Worm (Caenorhabditis elegans) whole organism, late embryonic: ENCODE data around the gene F43E2.1.

ENCODE experiments used
- Y22D7AL.16 ChIP-seq: sonication (generic microtip); optimal IDR thresholded peaks from 2 replicates; lab custom pipeline; 2016; ENCODE audit warnings: missing genetic modification characterization, missing compliant biosample characterization
- ama-1 ChIP-seq: fragments of 150-350 bp; optimal IDR thresholded peaks from 2 replicates; lab custom pipeline; 2014
- ceh-24 ChIP-seq: sonication (generic microtip); optimal IDR thresholded peaks from 2 replicates; lab custom pipeline; 2016; ENCODE audit warnings: mild to moderate bottlenecking, missing genetic modification characterization, missing compliant biosample characterization
- fkh-10 ChIP-seq: fragments of 150-350 bp; optimal IDR thresholded peaks from 2 replicates; lab custom pipeline; 2014; ENCODE audit warnings: missing biosample characterization, missing genetic modification reagents, missing genetic modification characterization
- gmeb-2 ChIP-seq: sonication (generic microtip); optimal IDR thresholded peaks from 2 replicates; lab custom pipeline; 2016; ENCODE audit warnings: missing genetic modification characterization, inconsistent platforms, missing compliant biosample characterization
- nfya-1 ChIP-seq: sonication (generic microtip); optimal IDR thresholded peaks from 2 replicates; lab custom pipeline; 2017; ENCODE audit warnings: missing genetic modification characterization, mild to moderate bottlenecking, missing compliant biosample characterization, antibody characterized with exemption, moderate library complexity
- ref-2 ChIP-seq: sonication (generic microtip); optimal IDR thresholded peaks from 2 replicates; lab custom pipeline; 2016; ENCODE audit warnings: missing genetic modification characterization, missing compliant biosample characterization
- tbx-2 ChIP-seq: sonication (generic microtip); optimal IDR thresholded peaks from 2 replicates; lab custom pipeline; 2016; ENCODE audit warnings: missing genetic modification characterization, missing compliant biosample characterization

DNA sequence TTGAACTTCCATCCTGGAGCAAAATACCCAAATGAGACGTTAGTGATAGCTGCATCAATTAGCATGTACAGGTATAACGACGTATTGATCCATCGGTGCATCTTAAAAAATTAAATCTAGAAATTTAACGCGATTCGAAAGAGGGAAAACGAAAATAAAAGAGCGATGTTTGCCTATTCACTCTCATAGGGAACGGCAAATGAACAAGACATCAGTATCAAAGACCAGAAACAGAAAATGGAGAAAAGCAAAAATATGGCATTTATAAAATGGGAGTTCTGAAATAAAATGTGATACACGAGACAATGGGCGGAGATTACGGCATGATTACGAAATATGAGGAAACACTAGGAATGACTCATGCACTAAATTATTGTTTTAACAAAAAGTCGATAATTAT is 18.8 kb upstream of the F43E2.1 start, which contains the start of gene haf-2:
- TF ChIP-seq nfya-1 (no peak), fkh-10 (no peak), ama-1 (lab: Kevin White, UChicago) (no peak), ref-2 (tag; lab: Kevin White, UChicago) (no peak), tbx-2 (tag; lab: Kevin White, UChicago) (no peak), gmeb-2 (tag; lab: Kevin White, UChicago) (no peak), Y22D7AL.16 (no peak), ceh-24 (tag; lab: Kevin White, UChicago) (no peak)
